Worm (Caenorhabditis elegans) whole organism, L3 larva: ENCODE measurements around the gene srxa-11.

Experiments
- ZK546.5 ChIP-seq: sonication (generic microtip); optimal IDR thresholded peaks from 2 replicates; lab custom pipeline; 2017; ENCODE audit warnings: missing biosample characterization, missing genetic modification characterization
- ama-1 ChIP-seq: fragments of 150-350 bp; optimal IDR thresholded peaks from 2 replicates; lab custom pipeline; 2018
- ceh-16 ChIP-seq: sonication (generic microtip); optimal IDR thresholded peaks from 2 replicates; lab custom pipeline; 2017; ENCODE audit warnings: missing biosample characterization, missing genetic modification characterization
- ceh-28 ChIP-seq: fragments of 150-350 bp; optimal IDR thresholded peaks from 2 replicates; lab custom pipeline; 2014; ENCODE audit warnings: missing biosample characterization, missing genetic modification reagents, missing genetic modification characterization
- ceh-82 ChIP-seq: fragments of 150-350 bp; optimal IDR thresholded peaks from 2 replicates; lab custom pipeline; 2014; ENCODE audit warnings: missing biosample characterization, missing genetic modification characterization
- ceh-9 ChIP-seq: sonication (generic microtip); optimal IDR thresholded peaks from 2 replicates; lab custom pipeline; 2018; ENCODE audit warnings: missing biosample characterization, missing genetic modification characterization
- daf-12 ChIP-seq: fragments of 150-350 bp; optimal IDR thresholded peaks from 2 replicates; lab custom pipeline; 2014; ENCODE audit warnings: missing biosample characterization, missing genetic modification reagents, missing genetic modification characterization
- egl-27 ChIP-seq: sonication (generic microtip); optimal IDR thresholded peaks from 4 replicates; lab custom pipeline; 2017; ENCODE audit warnings: missing biosample characterization, missing genetic modification reagents, missing genetic modification characterization
- elt-1 ChIP-seq: fragments of 150-350 bp; optimal IDR thresholded peaks from 2 replicates; lab custom pipeline; 2014; ENCODE audit warnings: missing biosample characterization, missing genetic modification characterization
- elt-2 ChIP-seq: sonication (generic microtip); optimal IDR thresholded peaks from 2 replicates; lab custom pipeline; 2016; ENCODE audit warnings: missing genetic modification reagents, mild to moderate bottlenecking, missing genetic modification characterization, missing compliant biosample characterization
- elt-3 ChIP-seq, 3 experiments: fragments of 150-350 bp in 1 of 3; sonication (generic microtip) in 2 of 3; optimal IDR thresholded peaks; 2 replicates in 2 of 3; 4 replicates in 1 of 3; lab custom pipeline; 2014 to 2017; ENCODE audit warnings: missing biosample characterization in 3 of 3, missing genetic modification characterization in 3 of 3
- fkh-10 ChIP-seq: sonication (generic microtip); optimal IDR thresholded peaks from 2 replicates; lab custom pipeline; 2017; ENCODE audit warnings: missing biosample characterization, missing genetic modification reagents, missing genetic modification characterization
- hmg-11 ChIP-seq: sonication (generic microtip); optimal IDR thresholded peaks from 2 replicates; lab custom pipeline; 2016; ENCODE audit warnings: missing genetic modification characterization, missing compliant biosample characterization
- lin-39 ChIP-seq: fragments of 150-350 bp; optimal IDR thresholded peaks from 2 replicates; lab custom pipeline; 2018; ENCODE audit warnings: missing biosample characterization, missing genetic modification reagents, missing genetic modification characterization
- mml-1 ChIP-seq: fragments of 150-350 bp; sonication (generic microtip); optimal IDR thresholded peaks from 3 replicates; lab custom pipeline; 2014; ENCODE audit warnings: missing biosample characterization, missing genetic modification characterization
- nhr-11 ChIP-seq: fragments of 150-350 bp; optimal IDR thresholded peaks from 2 replicates; lab custom pipeline; 2014; ENCODE audit warnings: missing biosample characterization, missing genetic modification characterization
- nhr-12 ChIP-seq: fragments of 150-350 bp; optimal IDR thresholded peaks from 2 replicates; lab custom pipeline; 2014; ENCODE audit warnings: missing biosample characterization, missing genetic modification characterization
- nhr-23 ChIP-seq: fragments of 150-350 bp; optimal IDR thresholded peaks from 2 replicates; lab custom pipeline; 2014; ENCODE audit warnings: missing biosample characterization, missing genetic modification reagents, missing genetic modification characterization
- nhr-237 ChIP-seq: fragments of 150-350 bp; optimal IDR thresholded peaks from 2 replicates; lab custom pipeline; 2014; ENCODE audit warnings: missing biosample characterization, missing genetic modification characterization
- nhr-25 ChIP-seq: sonication (generic microtip); optimal IDR thresholded peaks from 2 replicates; lab custom pipeline; 2017; ENCODE audit warnings: missing biosample characterization, missing genetic modification characterization
- nhr-43 ChIP-seq: sonication (generic microtip); optimal IDR thresholded peaks from 2 replicates; lab custom pipeline; 2016; ENCODE audit warnings: mild to moderate bottlenecking, missing genetic modification characterization, missing compliant biosample characterization; ENCODE audit not compliant: poor library complexity, severe bottlenecking
- nhr-76 ChIP-seq: fragments of 150-350 bp; sonication (generic microtip); optimal IDR thresholded peaks from 5 replicates; lab custom pipeline; 2014; ENCODE audit warnings: missing biosample characterization, missing genetic modification characterization
- nhr-77 ChIP-seq: fragments of 150-350 bp; optimal IDR thresholded peaks from 2 replicates; lab custom pipeline; 2014; ENCODE audit warnings: missing biosample characterization, missing genetic modification characterization
- pha-4 ChIP-seq: fragments of 150-350 bp; optimal IDR thresholded peaks from 2 replicates; lab custom pipeline; 2014; ENCODE audit warnings: missing biosample characterization, missing genetic modification reagents, missing genetic modification characterization
- pqm-1 ChIP-seq: fragments of 150-350 bp; optimal IDR thresholded peaks from 2 replicates; lab custom pipeline; 2017; ENCODE audit warnings: missing biosample characterization, missing genetic modification characterization, inconsistent platforms
- skn-1 ChIP-seq: fragments of 150-350 bp; optimal IDR thresholded peaks from 2 replicates; lab custom pipeline; 2014; ENCODE audit warnings: missing biosample characterization, missing genetic modification characterization
- snpc-4 ChIP-seq: fragments of 150-350 bp; optimal IDR thresholded peaks from 2 replicates; lab custom pipeline; 2014; ENCODE audit warnings: missing biosample characterization, missing genetic modification characterization
- tbx-2 ChIP-seq: sonication (generic microtip); optimal IDR thresholded peaks from 2 replicates; lab custom pipeline; 2016; ENCODE audit warnings: mild to moderate bottlenecking, missing genetic modification characterization, missing compliant biosample characterization
- unc-39 ChIP-seq: sonication (generic microtip); optimal IDR thresholded peaks from 4 replicates; lab custom pipeline; 2017; ENCODE audit warnings: missing biosample characterization, missing genetic modification characterization
- unc-62 ChIP-seq: fragments of 150-350 bp; sonication (generic microtip); optimal IDR thresholded peaks from 4 replicates; lab custom pipeline; 2014; ENCODE audit warnings: missing biosample characterization, missing genetic modification reagents, missing genetic modification characterization
- ztf-11 ChIP-seq: fragments of 150-350 bp; optimal IDR thresholded peaks from 2 replicates; lab custom pipeline; 2014; ENCODE audit warnings: missing biosample characterization, missing genetic modification characterization

The srxa-11 gene

ce11 chrV:13936052-13936451, 12.1 kb downstream of the srxa-11 start:
- TF ChIP-seq nhr-23 (tag; lab: Kevin White, UChicago) (peak; percentile 29), elt-3 (tag; optimal IDR thresholded peaks at IDR 0.05; lab: Kevin White, UChicago) (peak in 1 of 3 experiments; percentile 27), nhr-11 (tag; lab: Kevin White, UChicago) (no peak), nhr-43 (tag; lab: Kevin White, UChicago) (peak; percentile 49), ceh-82 (tag; lab: Kevin White, UChicago) (no peak), nhr-25 (peak; percentile 16)

- TF ChIP-seq elt-2 = no peak
- no peak for TF ChIP-seq egl-27 (tag; lab: Kevin White, UChicago)
- no peak for TF ChIP-seq ama-1 (lab: Kevin White, UChicago)
- peak; percentile 62 for TF ChIP-seq nhr-11 (tag; lab: Kevin White, UChicago)
Measured at ce11 chrV:13936850-13937249, 12.9 kb downstream of the srxa-11 start, which contains the start of gene srw-145. TSS of gene srw-145 (plus strand) at chrV:13937150.

ce11 chrV:13942082-13942481, 18.1 kb downstream of the srxa-11 start, which contains the start of gene dpr-1:
TSS of gene dpr-1 (minus strand) at chrV:13942182.
- TF ChIP-seq nhr-76 (tag; lab: Kevin White, UChicago) = no peak
- no peak for TF ChIP-seq pha-4 (tag; lab: Kevin White, UChicago)
- TF ChIP-seq ceh-28 = no peak
- no peak for TF ChIP-seq pqm-1 (tag; lab: Kevin White, UChicago)
- no peak for TF ChIP-seq lin-39
- no peak for TF ChIP-seq nhr-237 (tag; lab: Kevin White, UChicago)

- TF ChIP-seq lin-39 (no peak), nhr-43 (tag; lab: Kevin White, UChicago) (no peak), ZK546.5 (tag; lab: Kevin White, UChicago) (no peak), pha-4 (tag; lab: Kevin White, UChicago) (no peak), hmg-11 (no peak), nhr-77 (tag; lab: Kevin White, UChicago) (no peak), elt-2 (no peak), tbx-2 (tag; lab: Kevin White, UChicago) (no peak), elt-3 (tag; optimal IDR thresholded peaks at IDR 0.05; lab: Kevin White, UChicago) (no peak)
Measured at ce11 chrV:13946385-13947019, 22.6 kb downstream of the srxa-11 start, which contains the start of the genes srx-10 and clec-226. TSS of gene srx-10 (minus strand) at chrV:13946485. TSS of gene clec-226 (plus strand) at chrV:13946969.

ce11 chrV:13949010-13949409, 25.1 kb downstream of the srxa-11 start, which contains the start of gene R10D12.6:
TSS of gene R10D12.6 (plus strand) at chrV:13949310.
- no peak for TF ChIP-seq skn-1
- TF ChIP-seq nhr-12 (tag; lab: Kevin White, UChicago) = no peak
- no peak for TF ChIP-seq nhr-23 (tag; lab: Kevin White, UChicago)
- TF ChIP-seq snpc-4 (tag; lab: Kevin White, UChicago) = no peak
- no peak for TF ChIP-seq daf-12 (tag; lab: Kevin White, UChicago)
- TF ChIP-seq lin-39 = no peak
- TF ChIP-seq tbx-2 (tag; lab: Kevin White, UChicago) = no peak
- peak; percentile 38 for TF ChIP-seq pqm-1 (tag; lab: Kevin White, UChicago)
- no peak for TF ChIP-seq ceh-9 (tag; lab: Kevin White, UChicago)
- TF ChIP-seq fkh-10 (GFP tag; lab: Kevin White, UChicago) = no peak
- TF ChIP-seq ceh-16 = no peak
- TF ChIP-seq elt-2 = peak; percentile 3
- TF ChIP-seq elt-1 (tag; lab: Kevin White, UChicago) = no peak
- TF ChIP-seq, all 47 proteins: peak for 2

ce11 chrV:13949752-13950151, 25.8 kb downstream of the srxa-11 start, which contains the start of gene R10D12.7:
TSS of gene R10D12.7 (plus strand) at chrV:13950052.
- TF ChIP-seq mml-1 (tag; lab: Kevin White, UChicago) = no peak
- TF ChIP-seq nhr-11 (tag; lab: Kevin White, UChicago) = no peak
- TF ChIP-seq nhr-25 = no peak
- no peak for TF ChIP-seq unc-39 (tag; lab: Kevin White, UChicago)
- TF ChIP-seq ztf-11 (tag; lab: Kevin White, UChicago) = no peak
- TF ChIP-seq unc-62 = no peak
- TF ChIP-seq tbx-2 (tag; lab: Kevin White, UChicago) = no peak
- TF ChIP-seq, all 47 proteins: peak for 0
